Fruit fly (Drosophila melanogaster) whole organism, embryonic: ENCODE measurements around the gene hook.
A peak's percentile ranks its signal among the peaks of the same experiment; 100 is the strongest.

ENCODE experiments used
- B-H2 ChIP-seq: fragments of 200-800 bp; sonication (Bioruptor generic); optimal IDR thresholded peaks from 2 replicates; lab custom pipeline; 2018; ENCODE audit warnings: missing biosample characterization, mild to moderate bottlenecking, missing genetic modification characterization
- CG10209 ChIP-seq: fragments of 200-800 bp; sonication (Bioruptor generic); optimal IDR thresholded peaks from 3 replicates; lab custom pipeline; 2017; ENCODE audit warnings: missing biosample characterization, mild to moderate bottlenecking, missing genetic modification characterization, missing genetic modification reagents
- CG10267 ChIP-seq: fragments of 200-800 bp; sonication (Bioruptor generic); optimal IDR thresholded peaks from 2 replicates; lab custom pipeline; 2018; ENCODE audit warnings: missing biosample characterization, mild to moderate bottlenecking, missing genetic modification characterization, moderate library complexity
- CG10543 ChIP-seq: fragments of 200-800 bp; sonication (Bioruptor generic); optimal IDR thresholded peaks from 3 replicates; lab custom pipeline; 2017; ENCODE audit warnings: missing biosample characterization, mild to moderate bottlenecking, missing genetic modification characterization, moderate library complexity
- CG11723 ChIP-seq: fragments of 200-800 bp; sonication (Bioruptor generic); optimal IDR thresholded peaks from 2 replicates; lab custom pipeline; 2017; ENCODE audit warnings: missing biosample characterization, mild to moderate bottlenecking, missing genetic modification characterization
- CG12659 ChIP-seq: fragments of 200-800 bp; sonication (Bioruptor generic); optimal IDR thresholded peaks from 3 replicates; lab custom pipeline; 2017; ENCODE audit warnings: mild to moderate bottlenecking, missing biosample characterization, missing genetic modification reagents, missing genetic modification characterization
- CG13775 ChIP-seq: fragments of 200-800 bp; sonication (Bioruptor generic); optimal IDR thresholded peaks from 3 replicates; lab custom pipeline; 2017; ENCODE audit warnings: missing biosample characterization, mild to moderate bottlenecking, missing genetic modification characterization
- CG14710 ChIP-seq: fragments of 200-800 bp; sonication (Bioruptor generic); optimal IDR thresholded peaks from 3 replicates; lab custom pipeline; 2019; ENCODE audit warnings: missing biosample characterization, mild to moderate bottlenecking, missing genetic modification characterization, moderate library complexity
- CG15601 ChIP-seq: fragments of 200-800 bp; sonication (Bioruptor generic); optimal IDR thresholded peaks from 3 replicates; lab custom pipeline; 2019; ENCODE audit warnings: missing biosample characterization, mild to moderate bottlenecking, missing genetic modification characterization, moderate library complexity
- CG1602 ChIP-seq: fragments of 200-800 bp; sonication (Bioruptor generic); optimal IDR thresholded peaks from 3 replicates; lab custom pipeline; 2016; ENCODE audit warnings: missing biosample characterization, missing genetic modification characterization
- CG17186 ChIP-seq: fragments of 200-800 bp; sonication (Bioruptor generic); optimal IDR thresholded peaks from 3 replicates; lab custom pipeline; 2017; ENCODE audit warnings: missing biosample characterization, missing genetic modification reagents, missing genetic modification characterization
- CG17359 ChIP-seq: fragments of 200-800 bp; sonication (Bioruptor generic); optimal IDR thresholded peaks from 3 replicates; lab custom pipeline; 2018; ENCODE audit warnings: missing biosample characterization, mild to moderate bottlenecking, missing genetic modification characterization, moderate library complexity
- CG17912 ChIP-seq: fragments of 200-800 bp; sonication (Bioruptor generic); optimal IDR thresholded peaks from 2 replicates; lab custom pipeline; 2018; ENCODE audit warnings: missing biosample characterization, mild to moderate bottlenecking, missing genetic modification characterization
- CG2875 ChIP-seq: fragments of 200-800 bp; sonication (Bioruptor generic); optimal IDR thresholded peaks from 2 replicates; lab custom pipeline; 2017; ENCODE audit warnings: missing biosample characterization, mild to moderate bottlenecking, missing genetic modification characterization, missing genetic modification reagents
- CG30020 ChIP-seq: fragments of 200-800 bp; optimal IDR thresholded peaks from 2 replicates; lab custom pipeline; 2019; ENCODE audit warnings: missing biosample characterization, mild to moderate bottlenecking, missing genetic modification characterization, moderate library complexity
- CG31441 ChIP-seq: fragments of 200-800 bp; sonication (Bioruptor generic); IDR thresholded peaks from 2 replicates; pipeline ENCODE4 v1.3.6; 2022; ENCODE audit warnings: missing biosample characterization, missing genetic modification characterization
- CG3726 ChIP-seq: fragments of 200-800 bp; sonication (Bioruptor generic); IDR thresholded peaks from 3 replicates; pipeline ENCODE4, ENCODE4 v1.3.6; 2022; ENCODE audit warnings: missing biosample characterization, missing genetic modification characterization
- CG5953 ChIP-seq: fragments of 200-800 bp; sonication (Bioruptor generic); IDR thresholded peaks from 2 replicates; pipeline ENCODE4 v1.3.6; 2022; ENCODE audit warnings: missing biosample characterization, missing genetic modification characterization
- CG6813 ChIP-seq: fragments of 200-800 bp; sonication (Bioruptor generic); optimal IDR thresholded peaks from 2 replicates; lab custom pipeline; 2017; ENCODE audit warnings: missing biosample characterization, missing genetic modification characterization, mild to moderate bottlenecking, moderate library complexity, missing genetic modification reagents
- CG6854 ChIP-seq: fragments of 200-800 bp; sonication (Bioruptor generic); optimal IDR thresholded peaks from 3 replicates; lab custom pipeline; 2017; ENCODE audit warnings: missing biosample characterization, mild to moderate bottlenecking, missing genetic modification characterization
- CG7745 ChIP-seq: fragments of 200-800 bp; sonication (Bioruptor generic); optimal IDR thresholded peaks from 2 replicates; lab custom pipeline; 2018; ENCODE audit warnings: missing biosample characterization, mild to moderate bottlenecking, missing genetic modification characterization, moderate library complexity
- Dek ChIP-seq: fragments of 200-800 bp; sonication (Bioruptor generic); optimal IDR thresholded peaks from 3 replicates; lab custom pipeline; 2019; ENCODE audit warnings: missing biosample characterization, mild to moderate bottlenecking, missing genetic modification characterization, moderate library complexity
- E2f1 ChIP-seq: fragments of 200-800 bp; sonication (Bioruptor generic); IDR thresholded peaks from 2 replicates; pipeline ENCODE4 v1.3.6; 2022; ENCODE audit warnings: missing biosample characterization, missing genetic modification characterization
- Gsc ChIP-seq: fragments of 200-800 bp; sonication (Bioruptor generic); IDR thresholded peaks from 2 replicates; pipeline ENCODE4 v1.3.6; 2022; ENCODE audit warnings: missing biosample characterization, missing genetic modification characterization
- HLH3B ChIP-seq: fragments of 200-800 bp; sonication (Bioruptor generic); IDR thresholded peaks from 2 replicates; pipeline ENCODE4 v1.3.6; 2022; ENCODE audit warnings: missing biosample characterization, missing genetic modification characterization
- Hmr ChIP-seq: fragments of 200-800 bp; sonication (Bioruptor generic); optimal IDR thresholded peaks from 3 replicates; lab custom pipeline; 2017; ENCODE audit warnings: mild to moderate bottlenecking, missing biosample characterization, missing genetic modification reagents, missing genetic modification characterization
- Lhr ChIP-seq: fragments of 200-800 bp; sonication (Bioruptor generic); optimal IDR thresholded peaks from 3 replicates; lab custom pipeline; 2017; ENCODE audit warnings: mild to moderate bottlenecking, missing biosample characterization, missing genetic modification reagents, missing genetic modification characterization
- Trl ChIP-seq, 3 experiments: fragments of >200 bp in 2 of 3; fragments of 200-800 bp in 1 of 3; sonication (Bioruptor generic) in 1 of 3; optimal IDR thresholded peaks; 2 replicates in 1 of 3; 3 replicates in 2 of 3; lab custom pipeline; 2016 to 2017; ENCODE audit warnings: missing biosample characterization in 1 of 3, missing genetic modification characterization in 1 of 3
- Xrp1 ChIP-seq: fragments of 200-800 bp; sonication (Bioruptor generic); IDR thresholded peaks from 2 replicates; pipeline ENCODE4 v1.3.6; 2022; ENCODE audit warnings: missing biosample characterization, missing genetic modification characterization
- al ChIP-seq: fragments of 200-800 bp; sonication (Bioruptor generic); IDR thresholded peaks from 2 replicates; pipeline ENCODE4 v1.3.6; 2022; ENCODE audit warnings: missing biosample characterization, missing genetic modification characterization
- az2 ChIP-seq: fragments of 200-800 bp; sonication (Bioruptor generic); optimal IDR thresholded peaks from 3 replicates; lab custom pipeline; 2016; ENCODE audit warnings: missing biosample characterization, missing genetic modification characterization
- bcd ChIP-seq: fragments of 200-800 bp; sonication (Bioruptor generic); optimal IDR thresholded peaks from 2 replicates; lab custom pipeline; 2017; ENCODE audit warnings: missing biosample characterization, mild to moderate bottlenecking, missing genetic modification characterization
- bsh ChIP-seq, 2 experiments: fragments of 200-800 bp; sonication (Bioruptor generic); optimal IDR thresholded peaks; 2 replicates each; lab custom pipeline; 2017 to 2018; ENCODE audit warnings: mild to moderate bottlenecking in 2 of 2, missing biosample characterization in 2 of 2, missing genetic modification characterization in 2 of 2, moderate library complexity in 1 of 2
- croc ChIP-seq: fragments of 200-800 bp; sonication (Bioruptor generic); conservative IDR thresholded peaks from 3 replicates; pipeline ENCODE4 v1.3.6; 2022; ENCODE audit warnings: missing biosample characterization, missing genetic modification characterization
- en ChIP-seq: fragments of 200-800 bp; sonication (Bioruptor generic); optimal IDR thresholded peaks from 2 replicates; lab custom pipeline; 2016; ENCODE audit warnings: missing biosample characterization, missing genetic modification characterization
- eyg ChIP-seq: fragments of 200-800 bp; sonication (Bioruptor generic); optimal IDR thresholded peaks from 3 replicates; lab custom pipeline; 2016; ENCODE audit warnings: missing biosample characterization, missing genetic modification characterization
- fd96Cb ChIP-seq: fragments of 200-800 bp; sonication (Bioruptor generic); optimal IDR thresholded peaks from 2 replicates; lab custom pipeline; 2018; ENCODE audit warnings: missing biosample characterization, mild to moderate bottlenecking, missing genetic modification characterization, moderate library complexity
- gfzf ChIP-seq: fragments of 200-800 bp; sonication (Bioruptor generic); optimal IDR thresholded peaks from 2 replicates; lab custom pipeline; 2016; ENCODE audit warnings: missing biosample characterization, mild to moderate bottlenecking, missing genetic modification characterization, moderate library complexity
- h ChIP-seq: fragments of >200 bp; optimal IDR thresholded peaks from 2 replicates; lab custom pipeline; 2017
- hbn ChIP-seq: fragments of 200-800 bp; sonication (Bioruptor generic); IDR thresholded peaks from 2 replicates; pipeline ENCODE4 v1.3.6; 2022; ENCODE audit warnings: missing biosample characterization, missing genetic modification characterization; ENCODE audit not compliant: partially characterized antibody
- jigr1 ChIP-seq: fragments of 200-800 bp; sonication (Bioruptor generic); IDR thresholded peaks from 3 replicates; pipeline ENCODE4 v1.3.6; 2022; ENCODE audit warnings: missing biosample characterization, missing genetic modification characterization
- lmd ChIP-seq: fragments of 200-800 bp; sonication (Bioruptor generic); IDR thresholded peaks from 2 replicates; pipeline ENCODE4 v1.3.6; 2022; ENCODE audit warnings: missing biosample characterization, missing genetic modification characterization
- maf-S ChIP-seq: fragments of 200-800 bp; sonication (Bioruptor generic); optimal IDR thresholded peaks from 2 replicates; lab custom pipeline; 2016; ENCODE audit warnings: missing biosample characterization, missing genetic modification characterization
- org-1 ChIP-seq: fragments of 200-800 bp; sonication (Bioruptor generic); optimal IDR thresholded peaks from 2 replicates; lab custom pipeline; 2017; ENCODE audit warnings: missing biosample characterization, missing genetic modification characterization
- sisA ChIP-seq: fragments of 200-800 bp; sonication (Bioruptor generic); IDR thresholded peaks from 2 replicates; pipeline ENCODE4 v1.3.6; 2022; ENCODE audit warnings: missing biosample characterization, missing genetic modification characterization
- sqz ChIP-seq: fragments of 200-800 bp; sonication (Bioruptor generic); optimal IDR thresholded peaks from 3 replicates; lab custom pipeline; 2018; ENCODE audit warnings: missing biosample characterization, mild to moderate bottlenecking, missing genetic modification characterization
- trem ChIP-seq: fragments of 200-800 bp; optimal IDR thresholded peaks from 3 replicates; lab custom pipeline; 2019; ENCODE audit warnings: missing biosample characterization, mild to moderate bottlenecking, missing genetic modification characterization, moderate library complexity
- usp ChIP-seq: fragments of >200 bp; optimal IDR thresholded peaks from 2 replicates; lab custom pipeline; 2017; ENCODE audit warnings: missing biosample characterization, missing genetic modification characterization
- vfl ChIP-seq: fragments of 200-800 bp; sonication (Bioruptor generic); optimal IDR thresholded peaks from 2 replicates; lab custom pipeline; 2016; ENCODE audit warnings: missing biosample characterization, missing genetic modification characterization
- vnd ChIP-seq: fragments of 200-800 bp; sonication (Bioruptor generic); IDR thresholded peaks from 3 replicates; pipeline ENCODE4 v1.3.6; 2022; ENCODE audit warnings: missing biosample characterization, missing genetic modification characterization; ENCODE audit not compliant: partially characterized antibody

hook gene

DNA sequence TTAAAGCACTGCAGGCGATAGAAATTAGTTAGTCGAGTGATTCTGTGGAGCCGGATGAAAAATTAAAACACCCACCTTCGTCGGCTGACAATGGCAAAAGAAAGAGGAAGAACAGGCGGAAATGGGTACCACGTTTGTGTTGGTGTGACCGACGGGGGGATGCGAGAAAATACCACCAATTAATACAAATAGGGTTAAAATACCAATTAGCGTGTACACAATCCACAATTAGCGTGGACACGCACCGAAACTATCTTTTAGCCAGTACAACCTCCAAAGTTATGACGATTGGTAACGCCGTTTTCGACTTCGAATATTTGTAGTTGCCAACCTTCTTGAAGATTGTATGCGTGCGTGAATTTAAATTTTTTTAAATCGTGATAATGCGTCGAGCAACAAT is 24.2 kb downstream of the hook start, which contains the start of gene RpL30 (continued):
- TF ChIP-seq vnd, result no peak
- peak; percentile 58 for TF ChIP-seq hbn (GFP tag; lab: Robert Waterston, UW)
- TF ChIP-seq bsh (GFP tag; optimal IDR thresholded peaks at IDR 0.05; lab: Kevin White, UChicago), result peak; percentile 81 to 82
- TF ChIP-seq CG11723 (GFP tag; lab: Kevin White, UChicago), result peak; percentile 89
- TF ChIP-seq eyg, result peak; percentile 86
- TF ChIP-seq Lhr (GFP tag; lab: Kevin White, UChicago), result peak; percentile 99
- TF ChIP-seq CG14710 (tag; lab: Kevin White, UChicago), result peak; percentile 92
- peak; percentile 90 for TF ChIP-seq CG31441
- TF ChIP-seq az2 (GFP tag; lab: Kevin White, UChicago), result peak; percentile 79
- peak; percentile 95 for TF ChIP-seq CG10209 (GFP tag; lab: Kevin White, UChicago)
- peak; percentile 71 for TF ChIP-seq CG7745 (tag; lab: Kevin White, UChicago)
- peak; percentile 11 for TF ChIP-seq Xrp1 (GFP tag; lab: Robert Waterston, UW)
- TF ChIP-seq bcd (GFP tag; lab: Kevin White, UChicago), result peak; percentile 94
- TF ChIP-seq trem (tag; lab: Kevin White, UChicago), result peak; percentile 92
- TF ChIP-seq Gsc (GFP tag; lab: Robert Waterston, UW), result no peak
- peak; percentile 99 for TF ChIP-seq Hmr (GFP tag; lab: Kevin White, UChicago)
- TF ChIP-seq lmd (GFP tag; lab: Robert Waterston, UW), result peak; percentile 72
- TF ChIP-seq CG1602, result peak; percentile 65
- TF ChIP-seq sisA (GFP tag; lab: Robert Waterston, UW), result peak; percentile 56
- TF ChIP-seq CG5953 (GFP tag; lab: Robert Waterston, UW), result peak; percentile 89
- TF ChIP-seq fd96Cb (tag; lab: Kevin White, UChicago), result peak; percentile 51
- peak in 1 of 2 experiments; percentile 12 for TF ChIP-seq Trl (optimal IDR thresholded peaks at IDR 0.05; lab: Kevin White, UChicago)
- TF ChIP-seq Trl (GFP tag; optimal IDR thresholded peaks at IDR 0.05; lab: Kevin White, UChicago), result peak; percentile 94
- peak; percentile 87 for TF ChIP-seq sqz (GFP tag; lab: Kevin White, UChicago)
- TF ChIP-seq Dek, result peak; percentile 87
- peak; percentile 80 for TF ChIP-seq HLH3B
- TF ChIP-seq en, result peak; percentile 84
- peak; percentile 60 for TF ChIP-seq CG30020
- peak; percentile 96 for TF ChIP-seq CG6813 (GFP tag; lab: Kevin White, UChicago)
- TF ChIP-seq CG17912, result peak; percentile 95
- peak; percentile 100 for TF ChIP-seq gfzf
- TF ChIP-seq CG6854 (GFP tag; lab: Kevin White, UChicago), result peak; percentile 95
- TF ChIP-seq h (lab: Kevin White, UChicago), result no peak
- TF ChIP-seq CG12659, result peak; percentile 96
- peak; percentile 90 for TF ChIP-seq maf-S (GFP tag; lab: Kevin White, UChicago)
- TF ChIP-seq vfl (GFP tag; lab: Kevin White, UChicago), result peak; percentile 85
- no peak for TF ChIP-seq usp
- TF ChIP-seq CG3726 (GFP tag; lab: Robert Waterston, UW), result peak; percentile 81
- TF ChIP-seq CG2875, result peak; percentile 92
- TF ChIP-seq CG13775, result peak; percentile 94
- peak; percentile 79 for TF ChIP-seq al
- peak; percentile 83 for TF ChIP-seq CG17186 (GFP tag; lab: Kevin White, UChicago)
- peak; percentile 92 for TF ChIP-seq CG10267 (tag; lab: Kevin White, UChicago)
- peak; percentile 75 for TF ChIP-seq E2f1 (GFP tag; lab: Robert Waterston, UW)
- TF ChIP-seq CG15601 (tag; lab: Kevin White, UChicago), result peak; percentile 94
- TF ChIP-seq CG10543 (GFP tag; lab: Kevin White, UChicago), result peak; percentile 95
- peak; percentile 66; the same call in 2 of the 3 replicates for TF ChIP-seq croc (GFP tag; lab: Robert Waterston, UW)
- peak; percentile 94 for TF ChIP-seq B-H2 (GFP tag; lab: Kevin White, UChicago)
- TF ChIP-seq jigr1 (GFP tag; lab: Robert Waterston, UW), result no peak
- TF ChIP-seq CG17359 (tag; lab: Kevin White, UChicago), result peak; percentile 88
- TF ChIP-seq org-1, result peak; percentile 94
